Worm (Caenorhabditis elegans): ENCODE measurements around the gene C28D4.5.
A peak's percentile ranks its signal among the peaks of the same experiment; 100 is the strongest.

Gene C28D4.5

ce11 chrIV:9777535-9777934 is 30.9 kb upstream of the C28D4.5 start, which contains the start of gene sna-2:
sna-2 (minus strand) TSS chrIV:9777634.
- TF ChIP-seq nfya-1 (tag; optimal IDR thresholded peaks at IDR 0.05; ENCODE audit: insufficient read depth) (peak; percentile 56), nhr-12 (tag; optimal IDR thresholded peaks at IDR 0.05) (no peak), nhr-11 (tag; optimal IDR thresholded peaks at IDR 0.05) (no peak), skn-1 (tag; optimal IDR thresholded peaks at IDR 0.05) (no peak), daf-12 (tag; optimal IDR thresholded peaks at IDR 0.05) (no peak), tbx-2 (tag; optimal IDR thresholded peaks at IDR 0.05) (no peak), nhr-23 (tag; optimal IDR thresholded peaks at IDR 0.05) (no peak), fkh-10 (GFP tag; optimal IDR thresholded peaks at IDR 0.05) (no peak), nhr-28 (tag; optimal IDR thresholded peaks at IDR 0.05) (no peak), mml-1 (tag; optimal IDR thresholded peaks at IDR 0.05) (no peak), elt-1 (tag; optimal IDR thresholded peaks at IDR 0.05) (no peak), snpc-4 (tag; optimal IDR thresholded peaks at IDR 0.05) (no peak), fkh-2 (tag; optimal IDR thresholded peaks at IDR 0.05) (no peak), egl-5 (tag; optimal IDR thresholded peaks at IDR 0.05) (peak; percentile 85), nhr-67 (tag; optimal IDR thresholded peaks at IDR 0.05) (no peak), nhr-237 (tag; optimal IDR thresholded peaks at IDR 0.05) (no peak), jun-1 (tag; optimal IDR thresholded peaks at IDR 0.05) (no peak), lin-15B (tag; optimal IDR thresholded peaks at IDR 0.05) (peak; percentile 34), pqm-1 (tag; optimal IDR thresholded peaks at IDR 0.05) (no peak), elt-3 (tag; optimal IDR thresholded peaks at IDR 0.05) (no peak), hmg-11 (tag; optimal IDR thresholded peaks at IDR 0.05) (no peak), elt-2 (tag; optimal IDR thresholded peaks at IDR 0.05) (no peak), aly-2 (tag; optimal IDR thresholded peaks at IDR 0.05) (no peak), R02D3.7 (tag; optimal IDR thresholded peaks at IDR 0.05) (no peak), unc-62 (GFP tag; optimal IDR thresholded peaks at IDR 0.05) (no peak), lin-39 (tag; optimal IDR thresholded peaks at IDR 0.05) (peak; percentile 36), ztf-11 (tag; optimal IDR thresholded peaks at IDR 0.05) (no peak), nhr-25 (tag; optimal IDR thresholded peaks at IDR 0.05) (peak; percentile 49)

- TF ChIP-seq mdl-1 (tag; optimal IDR thresholded peaks at IDR 0.05): no peak
- no peak for TF ChIP-seq ceh-9 (tag; optimal IDR thresholded peaks at IDR 0.05)
- TF ChIP-seq elt-3 (tag; optimal IDR thresholded peaks at IDR 0.05): no peak
- no peak for TF ChIP-seq pha-4 (tag; optimal IDR thresholded peaks at IDR 0.05)
- no peak for TF ChIP-seq nhr-76 (tag; optimal IDR thresholded peaks at IDR 0.05)
- TF ChIP-seq nhr-28 (tag; optimal IDR thresholded peaks at IDR 0.05): no peak
- no peak for TF ChIP-seq ama-1 (optimal IDR thresholded peaks at IDR 0.05)
- TF ChIP-seq zag-1 (tag; optimal IDR thresholded peaks at IDR 0.05): no peak
- TF ChIP-seq nhr-237 (tag; optimal IDR thresholded peaks at IDR 0.05): no peak
- no peak for TF ChIP-seq ZK546.5 (tag; optimal IDR thresholded peaks at IDR 0.05)
- TF ChIP-seq nhr-11 (tag; optimal IDR thresholded peaks at IDR 0.05): no peak
- TF ChIP-seq nfya-1 (tag; optimal IDR thresholded peaks at IDR 0.05; ENCODE audit: insufficient read depth): no peak
- TF ChIP-seq elt-1 (tag; optimal IDR thresholded peaks at IDR 0.05): no peak
- TF ChIP-seq ceh-16 (tag; optimal IDR thresholded peaks at IDR 0.05): no peak
- no peak for TF ChIP-seq aly-2 (tag; optimal IDR thresholded peaks at IDR 0.05)
- no peak for TF ChIP-seq ztf-11 (tag; optimal IDR thresholded peaks at IDR 0.05)
- TF ChIP-seq pqm-1 (tag; optimal IDR thresholded peaks at IDR 0.05): no peak
- TF ChIP-seq nhr-23 (tag; optimal IDR thresholded peaks at IDR 0.05): no peak
- TF ChIP-seq fkh-10 (GFP tag; optimal IDR thresholded peaks at IDR 0.05): no peak
- no peak for TF ChIP-seq unc-62 (GFP tag; optimal IDR thresholded peaks at IDR 0.05)
Observed at ce11 chrIV:9773441-9773840, 26.8 kb upstream of the C28D4.5 start.

- TF ChIP-seq aly-2 (tag; optimal IDR thresholded peaks at IDR 0.05) (no peak), elt-2 (tag; optimal IDR thresholded peaks at IDR 0.05) (no peak), ceh-28 (tag; optimal IDR thresholded peaks at IDR 0.05) (no peak), nhr-28 (tag; optimal IDR thresholded peaks at IDR 0.05) (no peak), R02D3.7 (tag; optimal IDR thresholded peaks at IDR 0.05) (no peak), lin-15B (tag; optimal IDR thresholded peaks at IDR 0.05) (no peak), ztf-4 (tag; optimal IDR thresholded peaks at IDR 0.05) (no peak), ama-1 (optimal IDR thresholded peaks at IDR 0.05) (no peak), nhr-67 (tag; optimal IDR thresholded peaks at IDR 0.05) (no peak), ceh-9 (tag; optimal IDR thresholded peaks at IDR 0.05) (no peak), unc-62 (GFP tag; optimal IDR thresholded peaks at IDR 0.05) (no peak), nfya-1 (tag; optimal IDR thresholded peaks at IDR 0.05; ENCODE audit: insufficient read depth) (no peak), pha-4 (tag; optimal IDR thresholded peaks at IDR 0.05) (no peak), ceh-16 (tag; optimal IDR thresholded peaks at IDR 0.05) (no peak)
Observed at ce11 chrIV:9772096-9772720, 25.5 kb upstream of the C28D4.5 start, which contains the start of gene cav-1. cav-1 (plus strand) TSS chrIV:9772510.

Data from whole organism, L3 larva.